Worm (Caenorhabditis elegans): ENCODE results near the gene C41G11.1.

DNA sequence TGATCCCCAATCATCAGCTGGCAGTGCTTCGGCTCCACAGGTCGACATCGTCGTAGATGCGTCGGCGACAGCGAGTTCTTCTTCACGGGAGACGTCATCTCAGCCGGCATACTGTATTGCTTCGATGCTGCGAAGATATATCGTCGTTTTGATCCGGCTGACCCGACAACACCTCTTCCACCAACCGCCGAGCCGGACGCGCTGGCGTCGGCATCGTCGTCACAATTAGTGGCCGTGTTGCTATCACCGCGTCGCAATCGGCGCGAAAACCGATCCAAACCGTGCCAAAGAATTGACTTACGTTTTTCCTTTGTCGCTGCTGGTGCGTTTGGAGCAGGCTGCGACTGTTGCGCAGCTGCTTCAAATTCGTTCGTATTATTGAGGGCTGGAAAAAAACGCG, 6.1 kb upstream of the C41G11.1 start:
- TF ChIP-seq unc-62 (GFP tag; optimal IDR thresholded peaks at IDR 0.05) (no peak), unc-130 (GFP tag; optimal IDR thresholded peaks at IDR 0.05) (no peak), B0261.1 (tag; optimal IDR thresholded peaks at IDR 0.05) (no peak), gei-17 (GFP tag; optimal IDR thresholded peaks at IDR 0.05) (no peak), T07F8.4 (tag; optimal IDR thresholded peaks at IDR 0.05) (no peak), ztf-26 (tag; optimal IDR thresholded peaks at IDR 0.05) (no peak), F55B11.4 (tag; optimal IDR thresholded peaks at IDR 0.05; ENCODE audit: borderline replicate concordance, insufficient read depth) (no peak), B0035.1 (tag; optimal IDR thresholded peaks at IDR 0.05) (no peak), lin-35 (GFP tag; optimal IDR thresholded peaks at IDR 0.05) (no peak), bed-1 (GFP tag; IDR thresholded peaks at IDR 0.05) (no peak), lag-1 (GFP tag; IDR thresholded peaks at IDR 0.05) (no peak), C17E4.6 (GFP tag; IDR thresholded peaks at IDR 0.05) (no peak), Y53G8AR.9 (GFP tag; conservative IDR thresholded peaks at IDR 0.05) (no peak), egrh-3 (GFP tag; IDR thresholded peaks at IDR 0.05) (no peak; the same call in 1 of the 2 replicates)
